Worm (Caenorhabditis elegans) whole organism, L3 larva: ENCODE data around the gene syx-6.

Experiments
- elt-3 ChIP-seq, 3 experiments: fragments of 150-350 bp in 1 of 3; sonication (generic microtip) in 2 of 3; optimal IDR thresholded peaks; 2 replicates in 2 of 3; 4 replicates in 1 of 3; lab custom pipeline; 2014 to 2017; ENCODE audit warnings: missing biosample characterization in 3 of 3, missing genetic modification characterization in 3 of 3
- jun-1 ChIP-seq: fragments of 150-350 bp; optimal IDR thresholded peaks from 2 replicates; lab custom pipeline; 2014; ENCODE audit warnings: missing biosample characterization, missing genetic modification reagents, missing genetic modification characterization
- lin-15B ChIP-seq: fragments of 150-350 bp; optimal IDR thresholded peaks from 2 replicates; lab custom pipeline; 2014; ENCODE audit warnings: missing biosample characterization, missing genetic modification characterization
- nhr-12 ChIP-seq: fragments of 150-350 bp; optimal IDR thresholded peaks from 2 replicates; lab custom pipeline; 2014; ENCODE audit warnings: missing biosample characterization, missing genetic modification characterization
- nhr-237 ChIP-seq: fragments of 150-350 bp; optimal IDR thresholded peaks from 2 replicates; lab custom pipeline; 2014; ENCODE audit warnings: missing biosample characterization, missing genetic modification characterization
- nhr-28 ChIP-seq: fragments of 150-350 bp; optimal IDR thresholded peaks from 2 replicates; lab custom pipeline; 2014; ENCODE audit warnings: missing biosample characterization, missing genetic modification characterization
- pqm-1 ChIP-seq: fragments of 150-350 bp; optimal IDR thresholded peaks from 2 replicates; lab custom pipeline; 2017; ENCODE audit warnings: missing biosample characterization, missing genetic modification characterization, inconsistent platforms
- skn-1 ChIP-seq: fragments of 150-350 bp; optimal IDR thresholded peaks from 2 replicates; lab custom pipeline; 2014; ENCODE audit warnings: missing biosample characterization, missing genetic modification characterization
- snpc-4 ChIP-seq: fragments of 150-350 bp; optimal IDR thresholded peaks from 2 replicates; lab custom pipeline; 2014; ENCODE audit warnings: missing biosample characterization, missing genetic modification characterization

- TF ChIP-seq skn-1 (tag; lab: Kevin White, UChicago) = no peak
- TF ChIP-seq snpc-4 (tag; lab: Kevin White, UChicago) = no peak
- no peak for TF ChIP-seq nhr-28 (tag; lab: Kevin White, UChicago)
- TF ChIP-seq nhr-237 (tag; lab: Kevin White, UChicago) = no peak
- TF ChIP-seq nhr-12 (tag; lab: Kevin White, UChicago) = no peak
- TF ChIP-seq elt-3 (tag; optimal IDR thresholded peaks at IDR 0.05; lab: Kevin White, UChicago) = no peak
- TF ChIP-seq pqm-1 = no peak
- TF ChIP-seq lin-15B (tag; lab: Kevin White, UChicago) = no peak
- TF ChIP-seq jun-1 (tag; lab: Kevin White, UChicago) = no peak
Observed at ce11 chrX:3191353-3192065, 27.2 kb downstream of the syx-6 start.
